Worm (Caenorhabditis elegans) whole organism, late embryonic: Measurements from ENCODE around the gene F47B8.14.

ENCODE experiments used
- C38D4.7 ChIP-seq: fragments of 200-800 bp; sonication (Bioruptor generic); optimal IDR thresholded peaks from 2 replicates; lab custom pipeline; 2018; ENCODE audit warnings: mild to moderate bottlenecking, missing genetic modification characterization, moderate library complexity, missing compliant biosample characterization
- K02D7.2 ChIP-seq: sonication (generic microtip); optimal IDR thresholded peaks from 2 replicates; lab custom pipeline; 2017; ENCODE audit warnings: mild to moderate bottlenecking, missing genetic modification characterization, missing compliant biosample characterization
- K09A11.1 ChIP-seq: sonication (generic microtip); optimal IDR thresholded peaks from 2 replicates; lab custom pipeline; 2017; ENCODE audit warnings: antibody characterized with exemption, mild to moderate bottlenecking, missing genetic modification characterization, missing compliant biosample characterization; ENCODE audit not compliant: insufficient read depth
- Y22D7AL.16 ChIP-seq: sonication (generic microtip); optimal IDR thresholded peaks from 2 replicates; lab custom pipeline; 2016; ENCODE audit warnings: missing genetic modification characterization, missing compliant biosample characterization
- ahr-1 ChIP-seq: sonication (generic microtip); optimal IDR thresholded peaks from 2 replicates; lab custom pipeline; 2016; ENCODE audit warnings: missing genetic modification characterization, missing compliant biosample characterization
- ama-1 ChIP-seq: fragments of 150-350 bp; optimal IDR thresholded peaks from 2 replicates; lab custom pipeline; 2014
- ceh-19 ChIP-seq: fragments of 200-800 bp; sonication (Bioruptor generic); optimal IDR thresholded peaks from 2 replicates; lab custom pipeline; 2018; ENCODE audit warnings: mild to moderate bottlenecking, missing genetic modification characterization, missing compliant biosample characterization
- ceh-22 ChIP-seq: sonication (generic microtip); optimal IDR thresholded peaks from 2 replicates; lab custom pipeline; 2017; ENCODE audit warnings: missing biosample characterization, missing genetic modification characterization
- ceh-30 ChIP-seq: fragments of 150-350 bp; optimal IDR thresholded peaks from 2 replicates; lab custom pipeline; 2014; ENCODE audit warnings: missing biosample characterization, missing genetic modification characterization
- ceh-31 ChIP-seq: sonication (generic microtip); optimal IDR thresholded peaks from 2 replicates; lab custom pipeline; 2016; ENCODE audit warnings: missing genetic modification characterization, missing compliant biosample characterization
- ceh-34 ChIP-seq: sonication (generic microtip); optimal IDR thresholded peaks from 2 replicates; lab custom pipeline; 2016; ENCODE audit warnings: mild to moderate bottlenecking, missing genetic modification characterization, missing compliant biosample characterization
- ceh-45 ChIP-seq: fragments of 200-800 bp; sonication (Bioruptor generic); IDR thresholded peaks from 2 replicates; pipeline ENCODE4 v1.3.6; 2022; ENCODE audit warnings: missing genetic modification reagents, missing genetic modification characterization, missing compliant biosample characterization
- ceh-6 ChIP-seq: fragments of 200-800 bp; sonication (Bioruptor generic); optimal IDR thresholded peaks from 2 replicates; lab custom pipeline; 2018; ENCODE audit warnings: mild to moderate bottlenecking, missing genetic modification characterization, missing compliant biosample characterization
- ceh-9 ChIP-seq: sonication (generic microtip); optimal IDR thresholded peaks from 2 replicates; lab custom pipeline; 2016; ENCODE audit warnings: mild to moderate bottlenecking, missing genetic modification characterization, inconsistent platforms, missing compliant biosample characterization
- che-1 ChIP-seq: sonication (generic microtip); optimal IDR thresholded peaks from 2 replicates; lab custom pipeline; 2016; ENCODE audit warnings: mild to moderate bottlenecking, missing genetic modification characterization, missing compliant biosample characterization
- elt-2 ChIP-seq: sonication (generic microtip); optimal IDR thresholded peaks from 2 replicates; lab custom pipeline; 2016; ENCODE audit warnings: missing genetic modification reagents, missing genetic modification characterization, missing compliant biosample characterization
- fkh-10 ChIP-seq: fragments of 150-350 bp; optimal IDR thresholded peaks from 2 replicates; lab custom pipeline; 2014; ENCODE audit warnings: missing biosample characterization, missing genetic modification reagents, missing genetic modification characterization
- gmeb-2 ChIP-seq: sonication (generic microtip); optimal IDR thresholded peaks from 2 replicates; lab custom pipeline; 2016; ENCODE audit warnings: missing genetic modification characterization, inconsistent platforms, missing compliant biosample characterization
- hlh-13 ChIP-seq: fragments of 200-800 bp; sonication (Bioruptor generic); optimal IDR thresholded peaks from 2 replicates; lab custom pipeline; 2018; ENCODE audit warnings: mild to moderate bottlenecking, missing genetic modification characterization, missing compliant biosample characterization
- hlh-30 ChIP-seq: sonication (generic microtip); optimal IDR thresholded peaks from 2 replicates; lab custom pipeline; 2017; ENCODE audit warnings: antibody characterized with exemption, missing genetic modification characterization, missing compliant biosample characterization; ENCODE audit not compliant: insufficient read depth
- lim-6 ChIP-seq: sonication (generic microtip); optimal IDR thresholded peaks from 2 replicates; lab custom pipeline; 2016; ENCODE audit warnings: missing genetic modification characterization, missing compliant biosample characterization
- lin-11 ChIP-seq: fragments of 200-800 bp; sonication (Bioruptor generic); optimal IDR thresholded peaks from 2 replicates; lab custom pipeline; 2018; ENCODE audit warnings: mild to moderate bottlenecking, missing genetic modification characterization, missing compliant biosample characterization
- madf-2 ChIP-seq: sonication (generic microtip); optimal IDR thresholded peaks from 2 replicates; lab custom pipeline; 2017; ENCODE audit warnings: missing genetic modification characterization, missing compliant biosample characterization
- mec-3 ChIP-seq: sonication (generic microtip); optimal IDR thresholded peaks from 2 replicates; lab custom pipeline; 2016; ENCODE audit warnings: borderline replicate concordance, missing genetic modification characterization, missing compliant biosample characterization
- nhr-11 ChIP-seq: fragments of 150-350 bp; optimal IDR thresholded peaks from 2 replicates; lab custom pipeline; 2014; ENCODE audit warnings: missing biosample characterization, missing genetic modification characterization
- nhr-232 ChIP-seq: sonication (generic microtip); optimal IDR thresholded peaks from 2 replicates; lab custom pipeline; 2016; ENCODE audit warnings: missing genetic modification characterization, missing compliant biosample characterization
- odd-2 ChIP-seq: sonication (generic microtip); optimal IDR thresholded peaks from 2 replicates; lab custom pipeline; 2017; ENCODE audit warnings: antibody characterized with exemption, mild to moderate bottlenecking, missing genetic modification characterization, missing compliant biosample characterization
- pag-3 ChIP-seq: sonication (generic microtip); optimal IDR thresholded peaks from 2 replicates; lab custom pipeline; 2016; ENCODE audit warnings: missing compliant biosample characterization, missing genetic modification characterization, borderline replicate concordance
- pax-1 ChIP-seq: fragments of 150-350 bp; optimal IDR thresholded peaks from 2 replicates; lab custom pipeline; 2014; ENCODE audit warnings: missing biosample characterization, missing genetic modification characterization
- pha-2 ChIP-seq: sonication (generic microtip); optimal IDR thresholded peaks from 2 replicates; lab custom pipeline; 2017; ENCODE audit warnings: mild to moderate bottlenecking, missing genetic modification characterization, missing compliant biosample characterization
- pqm-1 ChIP-seq: sonication (generic microtip); optimal IDR thresholded peaks from 2 replicates; lab custom pipeline; 2016; ENCODE audit warnings: missing genetic modification characterization, missing compliant biosample characterization
- ref-2 ChIP-seq: sonication (generic microtip); optimal IDR thresholded peaks from 2 replicates; lab custom pipeline; 2016; ENCODE audit warnings: missing genetic modification characterization, missing compliant biosample characterization
- sox-4 ChIP-seq: sonication (generic microtip); optimal IDR thresholded peaks from 2 replicates; lab custom pipeline; 2017; ENCODE audit warnings: mild to moderate bottlenecking, missing genetic modification characterization, inconsistent platforms, missing compliant biosample characterization
- tbx-7 ChIP-seq: sonication (generic microtip); optimal IDR thresholded peaks from 2 replicates; lab custom pipeline; 2016; ENCODE audit warnings: missing genotype, missing genetic modification characterization, missing compliant biosample characterization
- ttx-3 ChIP-seq: sonication (generic microtip); optimal IDR thresholded peaks from 2 replicates; lab custom pipeline; 2016; ENCODE audit warnings: missing genetic modification reagents, missing genetic modification characterization, missing compliant biosample characterization
- unc-42 ChIP-seq: sonication (generic microtip); optimal IDR thresholded peaks from 2 replicates; lab custom pipeline; 2016; ENCODE audit warnings: missing genotype, missing genetic modification characterization, missing compliant biosample characterization
- ztf-16 ChIP-seq: sonication (generic microtip); optimal IDR thresholded peaks from 2 replicates; lab custom pipeline; 2017; ENCODE audit warnings: missing genetic modification characterization, missing compliant biosample characterization

F47B8.14 gene

DNA sequence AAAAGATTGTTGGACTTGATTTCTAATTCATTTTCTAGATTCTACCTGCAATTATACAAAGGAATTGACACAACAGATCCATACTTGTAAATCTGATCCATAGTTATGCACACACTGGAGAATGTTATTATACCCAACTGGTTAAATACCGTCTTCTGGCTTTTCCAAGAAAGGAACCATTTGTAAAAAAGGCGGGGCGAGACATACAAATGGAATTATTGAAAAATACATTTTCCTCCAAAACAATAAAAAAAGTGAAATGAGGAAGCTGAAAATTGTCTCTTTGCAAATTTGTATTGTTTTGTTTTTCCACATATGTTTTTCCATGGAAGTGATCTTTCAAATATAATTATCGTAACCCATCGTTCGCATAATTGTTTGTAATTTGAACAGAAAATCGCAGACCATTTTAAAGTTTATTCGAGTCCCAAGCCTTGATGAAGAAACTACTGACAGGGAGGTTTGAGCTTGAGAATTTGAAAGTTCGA is 38.1 kb upstream of the F47B8.14 start, which contains the start of the genes srt-74 and F40G12.9:
srt-74 (minus strand) TSS at position 101 of the 488 bp plus-strand sequence.
F40G12.9 (plus strand) TSS at position 438 of the 488 bp plus-strand sequence.
- no peak for TF ChIP-seq lim-6 (tag; lab: Kevin White, UChicago)
- no peak for TF ChIP-seq Y22D7AL.16 (tag; lab: Kevin White, UChicago)
- TF ChIP-seq ttx-3, result no peak
- TF ChIP-seq pax-1, result no peak
- no peak for TF ChIP-seq ceh-30 (tag; lab: Kevin White, UChicago)
- no peak for TF ChIP-seq K02D7.2
- TF ChIP-seq gmeb-2, result no peak
- TF ChIP-seq pha-2 (tag; lab: Kevin White, UChicago), result no peak
- TF ChIP-seq hlh-13 (GFP tag; lab: Kevin White, UChicago), result no peak
- TF ChIP-seq mec-3 (tag; lab: Kevin White, UChicago), result no peak
- TF ChIP-seq C38D4.7 (GFP tag; lab: Kevin White, UChicago), result no peak
- no peak for TF ChIP-seq ceh-31 (tag; lab: Kevin White, UChicago)
- TF ChIP-seq ceh-9, result no peak
- no peak for TF ChIP-seq ama-1 (lab: Kevin White, UChicago)
- TF ChIP-seq ceh-45 (GFP tag; lab: Robert Waterston, UW), result no peak
- TF ChIP-seq, all 69 proteins: peak for 0

ce11 chrV:14283241-14283640 is 37.1 kb upstream of the F47B8.14 start, which contains the start of gene F40G12.10:
TSS of gene F40G12.10 (plus strand) at chrV:14283541.
- TF ChIP-seq ztf-16, result no peak
- no peak for TF ChIP-seq pqm-1 (tag; lab: Kevin White, UChicago)
- TF ChIP-seq che-1 (tag; lab: Kevin White, UChicago), result no peak
- TF ChIP-seq hlh-30 (tag; lab: Kevin White, UChicago), result no peak
- no peak for TF ChIP-seq ceh-9
- TF ChIP-seq nhr-11 (tag; lab: Kevin White, UChicago), result no peak
- TF ChIP-seq ref-2, result no peak
- TF ChIP-seq pha-2 (tag; lab: Kevin White, UChicago), result no peak
- no peak for TF ChIP-seq tbx-7 (tag; lab: Kevin White, UChicago)
- TF ChIP-seq ceh-30 (tag; lab: Kevin White, UChicago), result no peak
- TF ChIP-seq sox-4 (tag; lab: Kevin White, UChicago), result no peak

ce11 chrV:14285803-14286202 is 34.5 kb upstream of the F47B8.14 start, which contains the start of gene F40G12.11:
TSS of gene F40G12.11 (plus strand) at chrV:14286171.
- TF ChIP-seq ceh-6 (GFP tag; lab: Kevin White, UChicago) (no peak), ceh-31 (tag; lab: Kevin White, UChicago) (no peak), ama-1 (lab: Kevin White, UChicago) (no peak)

ce11 chrV:14289363-14289762 is 31.0 kb upstream of the F47B8.14 start, which contains the start of gene F14D7.1:
TSS of gene F14D7.1 (minus strand) at chrV:14289463.
- TF ChIP-seq lin-11 (tag; lab: Kevin White, UChicago) (no peak), ceh-22 (tag; lab: Kevin White, UChicago) (no peak), tbx-7 (tag; lab: Kevin White, UChicago) (no peak), madf-2 (tag; lab: Kevin White, UChicago) (no peak), fkh-10 (GFP tag; lab: Kevin White, UChicago) (no peak), K09A11.1 (tag; lab: Kevin White, UChicago) (no peak), ahr-1 (tag; lab: Kevin White, UChicago) (no peak), elt-2 (tag; lab: Kevin White, UChicago) (no peak), ttx-3 (no peak), C38D4.7 (GFP tag; lab: Kevin White, UChicago) (no peak), nhr-11 (tag; lab: Kevin White, UChicago) (no peak), pag-3 (tag; lab: Kevin White, UChicago) (no peak), unc-42 (no peak), odd-2 (tag; lab: Kevin White, UChicago) (no peak), ceh-34 (no peak), ceh-31 (tag; lab: Kevin White, UChicago) (no peak), ceh-19 (GFP tag; lab: Kevin White, UChicago) (no peak), nhr-232 (tag; lab: Kevin White, UChicago) (no peak)
